Worm (Caenorhabditis elegans) whole organism, L3 larva: Measurements from ENCODE around the gene unc-4.
"Not testable (repeated sequence)": the region's sequence is repeated elsewhere in the genome, so short reads cannot be mapped to it uniquely, and the experiment has no call there.

Source experiments
- ZK546.5 ChIP-seq: sonication (generic microtip); optimal IDR thresholded peaks from 2 replicates; lab custom pipeline; 2017; ENCODE audit warnings: missing biosample characterization, missing genetic modification characterization
- aly-2 ChIP-seq: fragments of 150-350 bp; optimal IDR thresholded peaks from 2 replicates; lab custom pipeline; 2014; ENCODE audit warnings: missing biosample characterization, missing genetic modification characterization
- ama-1 ChIP-seq: fragments of 150-350 bp; optimal IDR thresholded peaks from 2 replicates; lab custom pipeline; 2018
- ceh-28 ChIP-seq: fragments of 150-350 bp; optimal IDR thresholded peaks from 2 replicates; lab custom pipeline; 2014; ENCODE audit warnings: missing biosample characterization, missing genetic modification reagents, missing genetic modification characterization
- ceh-9 ChIP-seq: sonication (generic microtip); optimal IDR thresholded peaks from 2 replicates; lab custom pipeline; 2018; ENCODE audit warnings: missing biosample characterization, missing genetic modification characterization
- egl-5 ChIP-seq: fragments of 150-350 bp; optimal IDR thresholded peaks from 2 replicates; lab custom pipeline; 2017; ENCODE audit warnings: missing biosample characterization, missing genetic modification reagents, missing genetic modification characterization, inconsistent platforms
- elt-1 ChIP-seq: fragments of 150-350 bp; optimal IDR thresholded peaks from 2 replicates; lab custom pipeline; 2014; ENCODE audit warnings: missing biosample characterization, missing genetic modification characterization
- eor-1 ChIP-seq, 2 experiments: fragments of 150-350 bp; optimal IDR thresholded peaks; 2 replicates each; lab custom pipeline; 2014 to 2018; ENCODE audit warnings: missing biosample characterization in 2 of 2, missing genetic modification characterization in 2 of 2
- fkh-2 ChIP-seq: fragments of 150-350 bp; optimal IDR thresholded peaks from 2 replicates; lab custom pipeline; 2014; ENCODE audit warnings: missing biosample characterization, missing genetic modification reagents, missing genetic modification characterization
- fos-1 ChIP-seq: fragments of 150-350 bp; optimal IDR thresholded peaks from 2 replicates; lab custom pipeline; 2014; ENCODE audit warnings: missing biosample characterization, missing genetic modification characterization
- hmg-11 ChIP-seq: sonication (generic microtip); optimal IDR thresholded peaks from 2 replicates; lab custom pipeline; 2016; ENCODE audit warnings: missing genetic modification characterization, missing compliant biosample characterization
- lin-15B ChIP-seq: fragments of 150-350 bp; optimal IDR thresholded peaks from 2 replicates; lab custom pipeline; 2014; ENCODE audit warnings: missing biosample characterization, missing genetic modification characterization
- lin-39 ChIP-seq: fragments of 150-350 bp; optimal IDR thresholded peaks from 2 replicates; lab custom pipeline; 2018; ENCODE audit warnings: missing biosample characterization, missing genetic modification reagents, missing genetic modification characterization
- lsy-12 ChIP-seq: sonication (generic microtip); optimal IDR thresholded peaks from 2 replicates; lab custom pipeline; 2016; ENCODE audit warnings: mild to moderate bottlenecking, missing genetic modification characterization, missing compliant biosample characterization
- nhr-11 ChIP-seq: fragments of 150-350 bp; optimal IDR thresholded peaks from 2 replicates; lab custom pipeline; 2014; ENCODE audit warnings: missing biosample characterization, missing genetic modification characterization
- nhr-237 ChIP-seq: fragments of 150-350 bp; optimal IDR thresholded peaks from 2 replicates; lab custom pipeline; 2014; ENCODE audit warnings: missing biosample characterization, missing genetic modification characterization
- nhr-43 ChIP-seq: sonication (generic microtip); optimal IDR thresholded peaks from 2 replicates; lab custom pipeline; 2016; ENCODE audit warnings: mild to moderate bottlenecking, missing genetic modification characterization, missing compliant biosample characterization; ENCODE audit not compliant: poor library complexity, severe bottlenecking
- nhr-76 ChIP-seq: fragments of 150-350 bp; sonication (generic microtip); optimal IDR thresholded peaks from 5 replicates; lab custom pipeline; 2014; ENCODE audit warnings: missing biosample characterization, missing genetic modification characterization
- nhr-77 ChIP-seq: fragments of 150-350 bp; optimal IDR thresholded peaks from 2 replicates; lab custom pipeline; 2014; ENCODE audit warnings: missing biosample characterization, missing genetic modification characterization
- pqm-1 ChIP-seq: fragments of 150-350 bp; optimal IDR thresholded peaks from 2 replicates; lab custom pipeline; 2017; ENCODE audit warnings: missing biosample characterization, missing genetic modification characterization, inconsistent platforms
- sea-2 ChIP-seq: fragments of 150-350 bp; sonication (generic microtip); optimal IDR thresholded peaks from 4 replicates; lab custom pipeline; 2014; ENCODE audit warnings: missing biosample characterization, missing genetic modification reagents, missing genetic modification characterization
- skn-1 ChIP-seq: fragments of 150-350 bp; optimal IDR thresholded peaks from 2 replicates; lab custom pipeline; 2014; ENCODE audit warnings: missing biosample characterization, missing genetic modification characterization
- snpc-4 ChIP-seq: fragments of 150-350 bp; optimal IDR thresholded peaks from 2 replicates; lab custom pipeline; 2014; ENCODE audit warnings: missing biosample characterization, missing genetic modification characterization
- tbx-2 ChIP-seq: sonication (generic microtip); optimal IDR thresholded peaks from 2 replicates; lab custom pipeline; 2016; ENCODE audit warnings: mild to moderate bottlenecking, missing genetic modification characterization, missing compliant biosample characterization
- unc-39 ChIP-seq: sonication (generic microtip); optimal IDR thresholded peaks from 4 replicates; lab custom pipeline; 2017; ENCODE audit warnings: missing biosample characterization, missing genetic modification characterization
- unc-62 ChIP-seq: fragments of 150-350 bp; sonication (generic microtip); optimal IDR thresholded peaks from 4 replicates; lab custom pipeline; 2014; ENCODE audit warnings: missing biosample characterization, missing genetic modification reagents, missing genetic modification characterization
- zag-1 ChIP-seq: fragments of 150-350 bp; optimal IDR thresholded peaks from 2 replicates; lab custom pipeline; 2014; ENCODE audit warnings: missing biosample characterization, missing genetic modification characterization
- ztf-11 ChIP-seq: fragments of 150-350 bp; optimal IDR thresholded peaks from 2 replicates; lab custom pipeline; 2014; ENCODE audit warnings: missing biosample characterization, missing genetic modification characterization
- ztf-4 ChIP-seq: fragments of 150-350 bp; optimal IDR thresholded peaks from 2 replicates; lab custom pipeline; 2014; ENCODE audit warnings: missing biosample characterization, missing genetic modification characterization

unc-4 gene

DNA sequence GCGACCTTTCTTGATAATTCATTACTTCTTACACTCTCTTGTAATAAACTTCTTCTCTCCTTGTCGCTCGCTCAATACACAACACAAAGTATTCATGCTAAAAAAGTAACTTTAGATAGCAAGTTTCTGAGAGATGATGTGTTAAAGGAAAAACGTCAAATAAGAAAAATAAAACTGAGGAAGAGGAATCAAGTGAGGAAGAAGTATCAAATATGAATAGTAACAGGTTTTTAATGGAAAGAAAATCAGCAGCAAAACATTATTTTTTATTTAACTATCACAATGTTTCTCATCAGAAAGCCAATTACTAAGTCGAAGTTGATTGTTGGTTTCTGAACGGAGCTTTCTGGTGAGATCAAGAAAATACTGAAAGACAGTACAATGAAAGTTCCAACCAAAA is 33.8 kb downstream of the unc-4 start, which contains the start of gene chil-1:
TSS of gene chil-1 (minus strand) at position 101 of the 400 bp plus-strand sequence.
- TF ChIP-seq eor-1 (tag; optimal IDR thresholded peaks at IDR 0.05; lab: Kevin White, UChicago); ceh-28 (tag; lab: Kevin White, UChicago); sea-2 (GFP tag; lab: Kevin White, UChicago): not testable (repeated sequence)

DNA sequence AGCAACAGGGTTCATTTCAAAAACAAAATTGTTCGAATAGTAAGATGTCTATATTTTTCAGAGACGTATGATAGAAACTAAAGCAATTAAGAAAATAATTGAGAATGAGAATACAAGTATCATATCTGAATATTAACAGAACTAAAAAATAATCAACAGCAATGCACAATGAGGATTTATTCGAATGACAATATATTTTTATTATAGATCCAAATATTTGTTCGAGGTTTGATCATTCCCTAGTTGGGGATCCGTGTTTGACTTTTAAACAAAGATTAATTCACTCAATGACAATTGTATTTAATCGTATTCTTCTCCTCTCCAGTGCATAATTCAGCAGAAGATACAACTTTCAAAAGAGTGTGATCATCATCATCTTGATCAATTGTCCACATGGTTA is 38.0 kb downstream of the unc-4 start, which contains the start of gene C08H9.18:
TSS of gene C08H9.18 (minus strand) at position 101 of the 400 bp plus-strand sequence.
- no peak for TF ChIP-seq ZK546.5
- no peak for TF ChIP-seq nhr-43 (tag; lab: Kevin White, UChicago)
- TF ChIP-seq elt-1 (tag; lab: Kevin White, UChicago), result no peak
- no peak for TF ChIP-seq ztf-11 (tag; lab: Kevin White, UChicago)
- no peak for TF ChIP-seq fkh-2 (tag; lab: Kevin White, UChicago)

DNA sequence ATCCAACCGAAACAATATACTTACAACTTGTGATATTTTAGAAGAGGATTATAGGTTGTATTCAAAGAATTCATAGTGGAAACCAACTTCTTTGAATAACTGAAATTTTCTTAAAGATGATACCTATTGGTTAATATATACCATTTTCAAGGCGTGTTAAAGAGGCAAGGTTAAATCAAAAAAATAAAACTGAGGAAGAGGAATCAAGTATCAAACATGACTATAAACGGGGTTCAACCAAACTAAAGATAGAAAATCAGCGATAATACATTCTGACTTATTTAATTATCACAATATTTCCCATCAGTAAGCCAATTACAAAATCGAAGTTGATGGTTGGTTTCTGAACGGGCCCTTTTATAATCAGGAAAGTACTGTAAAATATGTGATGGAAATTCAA is 38.8 kb downstream of the unc-4 start, which contains the start of gene chil-3:
TSS of gene chil-3 (minus strand) at position 101 of the 400 bp plus-strand sequence.
- TF ChIP-seq snpc-4 (no peak), unc-62 (GFP tag; lab: Kevin White, UChicago) (no peak), tbx-2 (tag; lab: Kevin White, UChicago) (no peak), ztf-4 (tag; lab: Kevin White, UChicago) (no peak), elt-1 (tag; lab: Kevin White, UChicago) (no peak), unc-39 (tag; lab: Kevin White, UChicago) (no peak)

DNA sequence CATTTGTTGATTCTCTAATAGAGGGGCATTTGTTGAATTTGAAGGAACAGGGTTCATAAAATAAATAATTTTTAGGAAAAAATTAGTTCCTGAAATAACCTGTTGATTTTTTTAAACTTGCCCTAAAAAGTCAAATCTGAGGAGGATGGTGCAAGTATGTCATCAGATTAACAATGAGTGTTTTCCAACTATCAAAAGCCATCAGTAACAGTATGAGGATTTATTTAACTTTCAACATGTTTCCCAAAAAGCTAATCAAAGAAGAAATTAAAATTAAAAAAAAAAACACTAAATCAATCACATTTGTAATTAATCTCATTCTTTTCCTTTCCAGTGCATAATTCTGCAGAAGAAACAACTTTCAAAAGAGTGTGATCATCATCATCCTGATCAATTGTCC is 40.6 kb downstream of the unc-4 start, which contains the start of gene chil-5:
TSS of gene chil-5 (minus strand) at position 101 of the 400 bp plus-strand sequence.
- TF ChIP-seq fos-1 (tag; lab: Kevin White, UChicago), result no peak
- no peak for TF ChIP-seq zag-1 (tag; lab: Kevin White, UChicago)
- no peak for TF ChIP-seq eor-1 (tag; optimal IDR thresholded peaks at IDR 0.05; lab: Kevin White, UChicago)
- TF ChIP-seq fkh-2 (tag; lab: Kevin White, UChicago), result no peak
- no peak for TF ChIP-seq skn-1 (tag; lab: Kevin White, UChicago)
- no peak for TF ChIP-seq pqm-1 (tag; lab: Kevin White, UChicago)

DNA sequence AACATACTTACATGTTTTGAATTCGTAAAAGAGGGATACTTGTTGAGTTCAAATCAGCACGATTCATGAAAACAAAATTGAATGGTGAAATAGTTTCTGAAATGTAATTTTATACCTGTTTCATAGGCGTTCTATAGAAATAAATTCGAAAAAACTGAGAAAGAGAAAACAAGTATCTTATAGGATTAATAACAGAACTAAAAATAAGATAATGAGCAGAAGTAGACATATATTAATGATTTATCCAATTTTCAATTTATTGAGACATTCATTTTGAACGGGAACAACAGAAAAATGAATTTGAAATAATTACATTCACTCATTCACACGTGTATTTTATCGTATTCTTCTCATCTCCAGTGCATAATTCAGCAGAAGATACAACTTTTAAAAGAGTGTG is 42.4 kb downstream of the unc-4 start, which contains the start of gene chil-6:
TSS of gene chil-6 (minus strand) at position 101 of the 400 bp plus-strand sequence.
- TF ChIP-seq fos-1 (tag; lab: Kevin White, UChicago) (no peak), ceh-9 (no peak), lsy-12 (tag; lab: Kevin White, UChicago) (no peak)

DNA sequence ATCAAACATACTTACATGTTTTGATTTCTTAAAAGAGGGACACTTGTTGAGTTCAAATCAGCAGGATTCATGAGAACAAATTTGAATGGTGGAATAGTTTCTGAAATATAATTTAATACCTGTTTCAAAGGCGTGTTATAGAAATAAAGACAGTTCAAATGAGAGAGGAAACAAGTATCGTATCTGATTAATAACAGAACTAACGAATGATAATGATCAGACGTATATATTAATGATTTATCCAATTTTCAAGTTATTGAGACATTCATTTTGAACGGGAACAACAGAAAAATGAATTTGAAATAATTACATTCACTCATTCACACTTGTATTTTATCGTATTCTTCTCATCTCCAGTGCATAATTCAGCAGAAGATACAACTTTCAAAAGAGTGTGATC is 44.6 kb downstream of the unc-4 start, which contains the start of gene chil-4:
TSS of gene chil-4 (minus strand) at position 101 of the 400 bp plus-strand sequence.
- TF ChIP-seq zag-1 (tag; lab: Kevin White, UChicago) (no peak), egl-5 (no peak), lsy-12 (tag; lab: Kevin White, UChicago) (no peak), pqm-1 (tag; lab: Kevin White, UChicago) (no peak), eor-1 (tag; optimal IDR thresholded peaks at IDR 0.05; lab: Kevin White, UChicago) (no peak), ZK546.5 (no peak), aly-2 (tag; lab: Kevin White, UChicago) (no peak), lin-39 (tag; lab: Kevin White, UChicago) (no peak), nhr-76 (tag; lab: Kevin White, UChicago) (no peak), elt-1 (tag; lab: Kevin White, UChicago) (no peak), ztf-11 (tag; lab: Kevin White, UChicago) (no peak), fos-1 (tag; lab: Kevin White, UChicago) (no peak), nhr-77 (no peak), ama-1 (no peak), ceh-28 (tag; lab: Kevin White, UChicago) (no peak)

DNA sequence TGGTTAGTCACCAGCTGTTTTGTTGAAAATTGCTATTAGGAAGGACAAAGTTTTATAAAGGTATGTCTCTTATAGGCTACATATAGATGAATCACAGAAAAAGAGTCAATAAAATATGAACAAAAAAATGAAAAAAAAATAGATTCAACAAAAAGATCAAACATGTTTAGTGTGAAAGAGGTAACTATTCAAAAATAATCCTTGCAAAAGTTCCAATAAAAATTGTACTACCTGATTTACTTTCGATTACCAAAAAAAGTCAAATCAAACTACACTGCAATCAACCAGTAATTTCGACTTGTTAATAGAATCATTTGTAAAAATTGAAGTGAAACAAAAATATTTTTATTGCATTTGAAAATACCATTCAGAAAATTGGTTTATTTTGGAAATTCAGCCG is 49.2 kb downstream of the unc-4 start, which contains the start of gene ZK938.10:
TSS of gene ZK938.10 (minus strand) at position 101 of the 400 bp plus-strand sequence.
- TF ChIP-seq ceh-28 (tag; lab: Kevin White, UChicago) (no peak), nhr-11 (tag; lab: Kevin White, UChicago) (no peak), nhr-237 (tag; lab: Kevin White, UChicago) (no peak), lin-15B (no peak), hmg-11 (tag; lab: Kevin White, UChicago) (no peak)
- TF ChIP-seq, all 47 proteins: peak for 0
